Fruit fly (Drosophila melanogaster) whole organism, embryonic: ENCODE data around the gene CG7903.

ENCODE experiments used
- BEAF-32 ChIP-seq: fragments of 200-800 bp; sonication (Bioruptor generic); optimal IDR thresholded peaks from 3 replicates; lab custom pipeline; 2017; ENCODE audit warnings: missing biosample characterization, missing genetic modification characterization, mild to moderate bottlenecking, moderate library complexity, missing genetic modification reagents
- C15 ChIP-seq: fragments of 200-800 bp; sonication (Bioruptor generic); IDR thresholded peaks from 3 replicates; pipeline ENCODE4 v1.3.6; 2022; ENCODE audit warnings: missing biosample characterization, missing genetic modification characterization
- CG7987 ChIP-seq: fragments of 200-800 bp; sonication (Bioruptor generic); optimal IDR thresholded peaks from 2 replicates; lab custom pipeline; 2018; ENCODE audit warnings: missing biosample characterization, mild to moderate bottlenecking, missing genetic modification characterization, moderate library complexity
- Dll ChIP-seq: fragments of 200-800 bp; sonication (Bioruptor generic); IDR thresholded peaks from 4 replicates; pipeline ENCODE4 v1.3.6; 2022; ENCODE audit warnings: missing biosample characterization, missing genetic modification characterization; ENCODE audit not compliant: partially characterized antibody
- HmgD ChIP-seq: fragments of 200-800 bp; sonication (Bioruptor generic); optimal IDR thresholded peaks from 3 replicates; lab custom pipeline; 2016; ENCODE audit warnings: missing biosample characterization, missing genetic modification characterization
- Opbp ChIP-seq: fragments of 200-800 bp; sonication (Bioruptor generic); IDR thresholded peaks from 3 replicates; pipeline ENCODE4 v1.3.6; 2022; ENCODE audit warnings: missing biosample characterization, missing genetic modification characterization; ENCODE audit not compliant: partially characterized antibody
- chinmo ChIP-seq: fragments of 200-800 bp; sonication (Bioruptor generic); IDR thresholded peaks from 4 replicates; pipeline ENCODE4 v1.3.6; 2022; ENCODE audit warnings: missing biosample characterization, missing genetic modification characterization; ENCODE audit not compliant: partially characterized antibody
- gt ChIP-seq: fragments of 200-800 bp; sonication (Bioruptor generic); IDR thresholded peaks from 2 replicates; pipeline ENCODE4 v1.3.6; 2022; ENCODE audit warnings: missing biosample characterization, missing genetic modification characterization
- pnt ChIP-seq: fragments of 200-800 bp; sonication (Bioruptor generic); optimal IDR thresholded peaks from 3 replicates; lab custom pipeline; 2016; ENCODE audit warnings: missing biosample characterization, missing genetic modification characterization
- usp ChIP-seq: fragments of >200 bp; optimal IDR thresholded peaks from 2 replicates; lab custom pipeline; 2017; ENCODE audit warnings: missing biosample characterization, missing genetic modification characterization

dm6 chr3R:30038628-30039027 is 43.6 kb upstream of the CG7903 start, which contains the start of gene janB:
- TF ChIP-seq chinmo (GFP tag; lab: Robert Waterston, UW) (no peak), pnt (GFP tag; lab: Kevin White, UChicago) (no peak), CG7987 (GFP tag; lab: Kevin White, UChicago) (no peak), gt (no peak), C15 (GFP tag; lab: Robert Waterston, UW) (no peak), Opbp (GFP tag; lab: Robert Waterston, UW) (no peak), usp (GFP tag; lab: Kevin White, UChicago) (no peak), BEAF-32 (GFP tag; lab: Kevin White, UChicago) (no peak), HmgD (GFP tag; lab: Kevin White, UChicago) (no peak), Dll (no peak)
